Worm (Caenorhabditis elegans) whole organism, L2 larva: ENCODE results near the gene sysm-1.

Source experiments
- C34F6.9 ChIP-seq: fragments of 150-350 bp; optimal IDR thresholded peaks from 2 replicates; lab custom pipeline; 2014; ENCODE audit warnings: missing biosample characterization, missing genetic modification characterization
- F13H6.1 ChIP-seq: sonication (generic microtip); optimal IDR thresholded peaks from 2 replicates; lab custom pipeline; 2016; ENCODE audit warnings: missing genetic modification characterization, missing compliant biosample characterization
- Y55F3AM.14 ChIP-seq: fragments of 200-800 bp; sonication (Bioruptor generic); optimal IDR thresholded peaks from 2 replicates; lab custom pipeline; 2018; ENCODE audit warnings: mild to moderate bottlenecking, missing genetic modification characterization, missing compliant biosample characterization
- ZK546.5 ChIP-seq: sonication (generic microtip); optimal IDR thresholded peaks from 2 replicates; lab custom pipeline; 2017; ENCODE audit warnings: missing biosample characterization, missing genetic modification characterization
- alr-1 ChIP-seq: fragments of 150-350 bp; optimal IDR thresholded peaks from 2 replicates; lab custom pipeline; 2014; ENCODE audit warnings: missing biosample characterization, missing genetic modification characterization
- aly-2 ChIP-seq: fragments of 150-350 bp; optimal IDR thresholded peaks from 2 replicates; lab custom pipeline; 2014; ENCODE audit warnings: missing biosample characterization, missing genetic modification characterization
- ama-1 ChIP-seq: fragments of 150-350 bp; optimal IDR thresholded peaks from 2 replicates; lab custom pipeline; 2018; ENCODE audit warnings: inconsistent platforms
- ceh-16 ChIP-seq: fragments of 150-350 bp; optimal IDR thresholded peaks from 2 replicates; lab custom pipeline; 2014; ENCODE audit warnings: missing biosample characterization, missing genetic modification characterization
- crh-2 ChIP-seq: sonication (generic microtip); optimal IDR thresholded peaks from 2 replicates; lab custom pipeline; 2017; ENCODE audit warnings: missing biosample characterization, missing genetic modification characterization
- dmd-4 ChIP-seq: sonication (generic microtip); optimal IDR thresholded peaks from 2 replicates; lab custom pipeline; 2017; ENCODE audit warnings: missing biosample characterization, missing genetic modification characterization
- egl-27 ChIP-seq: sonication (generic microtip); optimal IDR thresholded peaks from 3 replicates; lab custom pipeline; 2017; ENCODE audit warnings: missing biosample characterization, missing genetic modification reagents, missing genetic modification characterization
- elt-1 ChIP-seq: fragments of 150-350 bp; optimal IDR thresholded peaks from 2 replicates; lab custom pipeline; 2014; ENCODE audit warnings: missing biosample characterization, missing genetic modification characterization
- elt-3 ChIP-seq: sonication (generic microtip); optimal IDR thresholded peaks from 2 replicates; lab custom pipeline; 2017; ENCODE audit warnings: missing biosample characterization, missing genetic modification characterization
- fos-1 ChIP-seq: fragments of 150-350 bp; optimal IDR thresholded peaks from 2 replicates; lab custom pipeline; 2014; ENCODE audit warnings: missing biosample characterization, missing genetic modification characterization
- gmeb-1 ChIP-seq: fragments of 150-350 bp; optimal IDR thresholded peaks from 2 replicates; lab custom pipeline; 2014; ENCODE audit warnings: missing biosample characterization, missing genetic modification characterization
- lin-11 ChIP-seq: fragments of 150-350 bp; sonication (generic microtip); optimal IDR thresholded peaks from 2 replicates; lab custom pipeline; 2014; ENCODE audit warnings: missing biosample characterization, missing genetic modification characterization, inconsistent platforms, mixed read lengths
- lin-13 ChIP-seq: fragments of 150-350 bp; optimal IDR thresholded peaks from 2 replicates; lab custom pipeline; 2014; ENCODE audit warnings: missing biosample characterization, missing genetic modification reagents, missing genetic modification characterization
- lsy-2 ChIP-seq, 2 experiments: fragments of 150-350 bp in 1 of 2; sonication (generic microtip) in 1 of 2; optimal IDR thresholded peaks; 2 replicates each; lab custom pipeline; 2014 to 2017; ENCODE audit warnings: missing biosample characterization in 2 of 2, missing genetic modification characterization in 2 of 2
- mab-5 ChIP-seq: fragments of 150-350 bp; optimal IDR thresholded peaks from 2 replicates; lab custom pipeline; 2014; ENCODE audit warnings: missing biosample characterization, missing genetic modification characterization
- mbf-1 ChIP-seq: sonication (generic microtip); optimal IDR thresholded peaks from 2 replicates; lab custom pipeline; 2017; ENCODE audit warnings: missing biosample characterization, missing genetic modification characterization
- mdl-1 ChIP-seq, 2 experiments: fragments of 150-350 bp in 1 of 2; sonication (generic microtip) in 1 of 2; optimal IDR thresholded peaks; 2 replicates each; lab custom pipeline; 2017; ENCODE audit warnings: missing biosample characterization in 2 of 2, missing genetic modification characterization in 2 of 2
- nhr-10 ChIP-seq: sonication (generic microtip); optimal IDR thresholded peaks from 2 replicates; lab custom pipeline; 2017; ENCODE audit warnings: missing biosample characterization, missing genetic modification characterization
- nhr-12 ChIP-seq: fragments of 150-350 bp; optimal IDR thresholded peaks from 2 replicates; lab custom pipeline; 2014; ENCODE audit warnings: missing biosample characterization, missing genetic modification characterization
- nhr-129 ChIP-seq: fragments of 150-350 bp; optimal IDR thresholded peaks from 2 replicates; lab custom pipeline; 2014; ENCODE audit warnings: missing biosample characterization, missing genetic modification characterization
- nhr-21 ChIP-seq: fragments of 150-350 bp; optimal IDR thresholded peaks from 2 replicates; lab custom pipeline; 2014; ENCODE audit warnings: missing biosample characterization, missing genetic modification characterization
- nhr-23 ChIP-seq: fragments of 150-350 bp; optimal IDR thresholded peaks from 2 replicates; lab custom pipeline; 2014; ENCODE audit warnings: missing biosample characterization, missing genetic modification reagents, missing genetic modification characterization
- nhr-237 ChIP-seq: fragments of 150-350 bp; optimal IDR thresholded peaks from 2 replicates; lab custom pipeline; 2014; ENCODE audit warnings: missing biosample characterization, missing genetic modification characterization
- nhr-25 ChIP-seq: fragments of 150-350 bp; sonication (generic microtip); optimal IDR thresholded peaks from 3 replicates; lab custom pipeline; 2014; ENCODE audit warnings: missing biosample characterization, missing genetic modification characterization
- peb-1 ChIP-seq: fragments of 150-350 bp; optimal IDR thresholded peaks from 2 replicates; lab custom pipeline; 2014; ENCODE audit warnings: missing biosample characterization, missing genetic modification characterization
- sem-4 ChIP-seq: fragments of 150-350 bp; optimal IDR thresholded peaks from 2 replicates; lab custom pipeline; 2014; ENCODE audit warnings: missing biosample characterization, missing genetic modification reagents, missing genetic modification characterization
- sma-3 ChIP-seq: sonication (generic microtip); optimal IDR thresholded peaks from 2 replicates; lab custom pipeline; 2016; ENCODE audit warnings: missing genetic modification reagents, missing genetic modification characterization, missing compliant biosample characterization
- sma-9 ChIP-seq, 2 experiments: fragments of 150-350 bp in 1 of 2; sonication (generic microtip) in 1 of 2; optimal IDR thresholded peaks; 2 replicates each; lab custom pipeline; 2014 to 2016; ENCODE audit warnings: missing genetic modification characterization in 2 of 2, mild to moderate bottlenecking in 1 of 2, missing biosample characterization in 1 of 2, missing compliant biosample characterization in 1 of 2, missing genetic modification reagents in 1 of 2, moderate library complexity in 1 of 2
- snpc-4 ChIP-seq: fragments of 150-350 bp; optimal IDR thresholded peaks from 2 replicates; lab custom pipeline; 2014; ENCODE audit warnings: missing biosample characterization, missing genetic modification characterization
- unc-55 ChIP-seq: fragments of 150-350 bp; sonication (generic microtip); optimal IDR thresholded peaks from 3 replicates; lab custom pipeline; 2014; ENCODE audit warnings: missing biosample characterization, missing genetic modification reagents, missing genetic modification characterization
- ztf-1 ChIP-seq: fragments of 200-800 bp; sonication (Bioruptor generic); conservative IDR thresholded peaks from 2 replicates; pipeline ENCODE4 v1.3.6; 2022; ENCODE audit warnings: missing genetic modification characterization, missing compliant biosample characterization
- ztf-11 ChIP-seq: sonication (generic microtip); optimal IDR thresholded peaks from 2 replicates; lab custom pipeline; 2017; ENCODE audit warnings: missing biosample characterization, missing genetic modification characterization

sysm-1 gene

DNA sequence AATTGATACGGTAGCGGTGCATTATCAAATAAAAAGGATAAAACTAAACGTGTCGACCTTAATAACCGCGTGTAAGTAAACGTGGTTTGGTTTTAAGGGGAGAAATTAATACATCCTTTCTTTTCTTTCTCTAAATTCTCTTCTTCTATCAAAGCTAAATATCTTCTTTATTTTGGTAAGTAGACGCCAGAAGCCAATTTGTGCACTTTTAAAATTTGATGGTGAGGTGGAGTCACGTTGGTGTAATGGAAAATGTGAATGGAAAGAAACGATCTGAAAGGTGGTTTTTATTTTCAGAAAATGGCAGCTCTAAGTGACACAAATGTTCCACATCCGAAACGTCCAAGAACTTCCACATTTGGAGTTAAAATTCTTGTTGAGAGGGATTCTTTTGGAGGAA, 17.8 kb upstream of the sysm-1 start, which contains the start of gene T24H10.5:
Gene T24H10.5, plus strand, starts transcription at position 301 of the 400 bp plus-strand sequence.
- TF ChIP-seq egl-27 (tag; lab: Kevin White, UChicago), result no peak
- no peak for TF ChIP-seq nhr-25 (tag; lab: Kevin White, UChicago)
- no peak for TF ChIP-seq peb-1
- TF ChIP-seq dmd-4 (tag; lab: Kevin White, UChicago), result no peak
- TF ChIP-seq nhr-21, result no peak
- TF ChIP-seq mbf-1, result no peak
- no peak for TF ChIP-seq ztf-1 (GFP tag; lab: Robert Waterston, UW)
- TF ChIP-seq sma-9 (GFP tag; optimal IDR thresholded peaks at IDR 0.05; lab: Kevin White, UChicago), result no peak
- no peak for TF ChIP-seq sma-9 (tag; optimal IDR thresholded peaks at IDR 0.05; lab: Kevin White, UChicago)
- TF ChIP-seq nhr-23 (tag; lab: Kevin White, UChicago), result no peak
- TF ChIP-seq ceh-16 (tag; lab: Kevin White, UChicago), result no peak
- TF ChIP-seq crh-2, result no peak
- TF ChIP-seq nhr-12 (tag; lab: Kevin White, UChicago), result no peak
- no peak for TF ChIP-seq nhr-237 (tag; lab: Kevin White, UChicago)
- TF ChIP-seq alr-1 (tag; lab: Kevin White, UChicago), result no peak
- no peak for TF ChIP-seq ztf-11 (tag; lab: Kevin White, UChicago)
- no peak for TF ChIP-seq gmeb-1 (tag; lab: Kevin White, UChicago)
- TF ChIP-seq ZK546.5, result no peak

DNA sequence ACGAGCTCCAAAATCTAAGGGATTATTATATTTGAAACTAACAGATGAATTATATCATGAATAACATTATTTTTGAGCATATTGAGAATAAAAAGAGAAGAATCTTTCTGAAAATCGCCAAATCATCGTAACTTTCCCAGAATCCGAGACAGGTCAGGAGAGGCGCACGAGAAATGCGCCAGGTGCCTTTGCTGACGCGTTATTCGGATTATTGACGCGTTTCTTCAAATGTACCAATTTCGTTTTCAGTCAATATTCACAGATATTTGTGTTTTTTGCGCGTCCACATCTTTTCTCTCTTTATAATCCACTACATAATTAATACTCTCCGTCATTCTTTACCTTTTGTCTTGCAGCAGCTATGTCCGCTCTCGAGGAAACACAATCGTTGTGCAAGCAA, 16.0 kb upstream of the sysm-1 start, which contains the start of gene T24H10.1:
Gene T24H10.1, plus strand, starts transcription at position 355 of the 400 bp plus-strand sequence.
- TF ChIP-seq crh-2, result peak; percentile 48
- peak; percentile 64 for TF ChIP-seq nhr-25 (tag; lab: Kevin White, UChicago)
- no peak for TF ChIP-seq nhr-23 (tag; lab: Kevin White, UChicago)
- TF ChIP-seq nhr-10 (tag; lab: Kevin White, UChicago), result peak; percentile 20
- no peak for TF ChIP-seq nhr-237 (tag; lab: Kevin White, UChicago)
- TF ChIP-seq ceh-16 (tag; lab: Kevin White, UChicago), result no peak
- peak; percentile 72 to 86 for TF ChIP-seq lsy-2 (tag; optimal IDR thresholded peaks at IDR 0.05; lab: Kevin White, UChicago)
- TF ChIP-seq lin-11 (tag; lab: Kevin White, UChicago), result peak; percentile 53
- peak; percentile 49 for TF ChIP-seq fos-1
- TF ChIP-seq egl-27 (tag; lab: Kevin White, UChicago), result peak; percentile 20
- TF ChIP-seq mdl-1 (tag; optimal IDR thresholded peaks at IDR 0.05; lab: Kevin White, UChicago), result no peak
- no peak for TF ChIP-seq mbf-1
- peak; percentile 3 for TF ChIP-seq snpc-4 (tag; lab: Kevin White, UChicago)
- no peak for TF ChIP-seq Y55F3AM.14 (GFP tag; lab: Kevin White, UChicago)
- TF ChIP-seq ztf-1 (GFP tag; lab: Robert Waterston, UW), result no peak
- no peak for TF ChIP-seq dmd-4 (tag; lab: Kevin White, UChicago)
- no peak for TF ChIP-seq peb-1
- TF ChIP-seq lin-13 (GFP tag; lab: Kevin White, UChicago), result peak; percentile 59
- peak; percentile 70 for TF ChIP-seq unc-55 (GFP tag; lab: Kevin White, UChicago)
- TF ChIP-seq sma-9 (GFP tag; optimal IDR thresholded peaks at IDR 0.05; lab: Kevin White, UChicago), result peak; percentile 62
- no peak for TF ChIP-seq sma-9 (tag; optimal IDR thresholded peaks at IDR 0.05; lab: Kevin White, UChicago)
- TF ChIP-seq nhr-21, result peak; percentile 62
- TF ChIP-seq sma-3 (GFP tag; lab: Kevin White, UChicago), result peak; percentile 43
- peak; percentile 77 for TF ChIP-seq F13H6.1 (tag; lab: Kevin White, UChicago)
- TF ChIP-seq ztf-11 (tag; lab: Kevin White, UChicago), result no peak
- TF ChIP-seq gmeb-1 (tag; lab: Kevin White, UChicago), result peak; percentile 85
- peak; percentile 60 for TF ChIP-seq nhr-129 (tag; lab: Kevin White, UChicago)
- TF ChIP-seq sem-4, result peak; percentile 56
- TF ChIP-seq aly-2 (tag; lab: Kevin White, UChicago), result no peak
- peak; percentile 43 for TF ChIP-seq mab-5 (tag; lab: Kevin White, UChicago)
- peak; percentile 83 for TF ChIP-seq C34F6.9 (tag; lab: Kevin White, UChicago)

DNA sequence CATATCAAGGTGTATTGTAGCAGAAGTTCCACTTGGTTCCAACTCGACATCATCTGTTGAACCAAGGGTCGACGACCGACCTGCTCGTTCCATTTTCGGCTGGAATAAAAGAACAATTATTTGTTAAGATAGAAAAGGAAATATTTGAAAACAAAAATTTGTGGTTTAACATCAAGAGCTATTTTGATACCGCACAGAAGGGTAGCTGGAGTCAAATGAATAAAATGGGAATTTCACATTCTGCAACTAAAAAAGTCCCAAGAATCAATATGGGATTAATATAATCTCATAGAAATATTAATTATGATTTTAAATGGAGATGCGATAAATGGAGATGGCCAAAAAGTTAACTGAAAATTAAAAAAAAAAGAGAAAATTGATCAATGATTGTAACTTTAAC, 15.5 kb upstream of the sysm-1 start, which contains the start of gene clh-5:
Gene clh-5, minus strand, starts transcription at position 101 of the 400 bp plus-strand sequence.
- TF ChIP-seq elt-3 (tag; lab: Kevin White, UChicago), result no peak
- TF ChIP-seq ama-1 (lab: Kevin White, UChicago), result no peak
- TF ChIP-seq C34F6.9 (tag; lab: Kevin White, UChicago), result no peak
- no peak for TF ChIP-seq elt-1 (tag; lab: Kevin White, UChicago)
- TF ChIP-seq sma-3 (GFP tag; lab: Kevin White, UChicago), result no peak
- no peak for TF ChIP-seq fos-1
- TF ChIP-seq ztf-1 (GFP tag; lab: Robert Waterston, UW), result no peak
